Worm (Caenorhabditis elegans): ENCODE data around the gene T10B10.8.
A peak's percentile ranks its signal among the peaks of the same experiment; 100 is the strongest.

Gene T10B10.8

ce11 chrX:15116514-15116913, 49.5 kb downstream of the T10B10.8 start, which contains the start of gene R07D5.2:
R07D5.2 (minus strand) TSS chrX:15116614.
- TF ChIP-seq snpc-1.3 (tag; optimal IDR thresholded peaks at IDR 0.05; ENCODE audit: insufficient read depth): no peak
- no peak for TF ChIP-seq tlf-1 (GFP tag; optimal IDR thresholded peaks at IDR 0.05)

DNA sequence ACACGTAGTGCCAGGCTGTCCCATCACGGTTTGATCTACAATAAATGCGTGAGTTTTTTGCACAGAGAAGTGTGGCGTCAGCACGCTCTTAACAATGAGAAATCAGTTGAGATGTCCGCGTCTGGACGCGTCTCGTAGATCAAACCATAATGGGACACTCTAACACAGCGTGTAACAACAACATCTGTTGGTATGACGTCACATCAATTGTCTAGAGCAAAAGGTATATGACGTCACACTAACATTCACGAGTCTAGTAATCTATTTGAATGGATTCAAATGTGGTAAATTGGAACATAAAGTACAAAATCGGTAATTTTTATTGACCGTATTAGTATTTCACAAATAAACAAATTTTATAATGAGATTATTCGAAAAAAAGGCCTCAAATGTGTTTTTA, 50.3 kb downstream of the T10B10.8 start:
- TF ChIP-seq rpc-1 (optimal IDR thresholded peaks at IDR 0.05): no peak
- no peak for TF ChIP-seq rpc-1 (tag; optimal IDR thresholded peaks at IDR 0.05)
- no peak for TF ChIP-seq bed-2 (GFP tag; IDR thresholded peaks at IDR 0.05)
- TF ChIP-seq madf-8 (GFP tag; conservative IDR thresholded peaks at IDR 0.05): no peak
- TF ChIP-seq K12H6.12 (tag; optimal IDR thresholded peaks at IDR 0.05): no peak
- no peak for TF ChIP-seq mxl-1 (tag; optimal IDR thresholded peaks at IDR 0.05)
- TF ChIP-seq rec-8 (tag; optimal IDR thresholded peaks at IDR 0.05): no peak
- no peak for TF ChIP-seq unc-62 (GFP tag; optimal IDR thresholded peaks at IDR 0.05)
- TF ChIP-seq xnd-1 (tag; optimal IDR thresholded peaks at IDR 0.05): no peak
- TF ChIP-seq dpff-1 (tag; optimal IDR thresholded peaks at IDR 0.05): no peak
- no peak for TF ChIP-seq K11D2.4 (GFP tag; IDR thresholded peaks at IDR 0.05)

DNA sequence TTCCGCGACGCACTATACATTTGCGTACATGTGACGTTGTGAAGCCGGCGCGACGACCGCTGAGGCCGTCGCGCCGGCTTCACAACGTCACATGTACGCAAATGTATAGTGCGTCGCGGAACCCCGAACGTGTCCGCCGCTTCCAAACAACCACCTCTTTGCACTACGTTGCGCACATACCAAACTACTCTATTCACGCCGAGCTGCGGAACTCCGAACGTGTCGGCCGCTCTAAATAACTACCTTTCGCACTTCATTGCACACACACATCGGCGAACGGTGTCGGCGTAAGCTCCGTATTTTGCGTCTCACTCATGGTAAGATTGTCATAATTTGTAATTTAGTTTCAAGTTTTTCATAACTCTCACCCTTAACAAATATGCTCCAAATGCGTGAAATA, 53.9 kb downstream of the T10B10.8 start:
- 0 out of 2 replicates have a peak, but pooled peaks have one; percentile 32 for TF ChIP-seq ztf-25 (GFP tag; IDR thresholded peaks at IDR 0.05)
- TF ChIP-seq snpc-4 (GFP tag; optimal IDR thresholded peaks at IDR 0.05): no peak
- peak in 2 of 4 experiments; percentile 34 to 71 for TF ChIP-seq snpc-4 (tag; optimal IDR thresholded peaks at IDR 0.05)
- TF ChIP-seq tlf-1 (GFP tag; optimal IDR thresholded peaks at IDR 0.05): no peak
- no peak for TF ChIP-seq ceh-100 (GFP tag; IDR thresholded peaks at IDR 0.05)
- 0 out of 2 replicates have a peak, but pooled peaks have one; percentile 41 for TF ChIP-seq ceh-58 (GFP tag; IDR thresholded peaks at IDR 0.05)
